Fruit fly (Drosophila melanogaster) whole organism, embryonic: Measurements from ENCODE around the gene Adat1.

Experiments
- BEAF-32 ChIP-seq: fragments of 200-800 bp; sonication (Bioruptor generic); optimal IDR thresholded peaks from 3 replicates; lab custom pipeline; 2017; ENCODE audit warnings: missing biosample characterization, missing genetic modification characterization, mild to moderate bottlenecking, moderate library complexity, missing genetic modification reagents
- Bdp1 ChIP-seq: fragments of 200-800 bp; sonication (Bioruptor generic); optimal IDR thresholded peaks from 3 replicates; lab custom pipeline; 2016; ENCODE audit warnings: missing biosample characterization, missing genetic modification characterization
- CG10267 ChIP-seq: fragments of 200-800 bp; sonication (Bioruptor generic); optimal IDR thresholded peaks from 2 replicates; lab custom pipeline; 2018; ENCODE audit warnings: missing biosample characterization, mild to moderate bottlenecking, missing genetic modification characterization, moderate library complexity
- CG10431 ChIP-seq: fragments of 200-800 bp; sonication (Bioruptor generic); optimal IDR thresholded peaks from 3 replicates; lab custom pipeline; 2018; ENCODE audit warnings: missing biosample characterization, mild to moderate bottlenecking, missing genetic modification characterization
- CG13287 ChIP-seq: fragments of 200-800 bp; sonication (Bioruptor generic); IDR thresholded peaks from 2 replicates; pipeline ENCODE4 v1.3.6; 2022; ENCODE audit warnings: missing biosample characterization, missing genetic modification characterization; ENCODE audit not compliant: partially characterized antibody
- CG13624 ChIP-seq: fragments of 200-800 bp; sonication (Bioruptor generic); optimal IDR thresholded peaks from 2 replicates; lab custom pipeline; 2016; ENCODE audit warnings: missing biosample characterization, missing genetic modification characterization
- CG15514 ChIP-seq: fragments of 200-800 bp; sonication (Bioruptor generic); optimal IDR thresholded peaks from 3 replicates; lab custom pipeline; 2017; ENCODE audit warnings: missing biosample characterization, missing genetic modification characterization, mild to moderate bottlenecking, moderate library complexity, missing genetic modification reagents
- CG16813 ChIP-seq: fragments of 200-800 bp; sonication (Bioruptor generic); IDR thresholded peaks from 3 replicates; pipeline ENCODE4 v1.3.6; 2022; ENCODE audit warnings: missing biosample characterization, missing genetic modification characterization; ENCODE audit not compliant: partially characterized antibody
- CG2116 ChIP-seq: fragments of 200-800 bp; sonication (Bioruptor generic); optimal IDR thresholded peaks from 3 replicates; lab custom pipeline; 2018; ENCODE audit warnings: missing biosample characterization, mild to moderate bottlenecking, missing genetic modification characterization
- CG31388 ChIP-seq: fragments of 200-800 bp; sonication (Bioruptor generic); optimal IDR thresholded peaks from 2 replicates; lab custom pipeline; 2016; ENCODE audit warnings: missing biosample characterization, missing genetic modification characterization
- CG3163 ChIP-seq: fragments of 200-800 bp; sonication (Bioruptor generic); optimal IDR thresholded peaks from 3 replicates; lab custom pipeline; 2016; ENCODE audit warnings: missing biosample characterization, missing genetic modification characterization
- CG34422 ChIP-seq: fragments of 200-800 bp; sonication (Bioruptor generic); IDR thresholded peaks from 3 replicates; pipeline ENCODE4 v1.3.6; 2022; ENCODE audit warnings: missing biosample characterization, missing genetic modification characterization
- CG6791 ChIP-seq: fragments of 200-800 bp; sonication (Bioruptor generic); IDR thresholded peaks from 3 replicates; pipeline ENCODE4 v1.3.6; 2022; ENCODE audit warnings: missing biosample characterization, missing genetic modification characterization; ENCODE audit not compliant: partially characterized antibody
- CG7963 ChIP-seq: fragments of 200-800 bp; sonication (Bioruptor generic); IDR thresholded peaks from 3 replicates; pipeline ENCODE4 v1.3.6; 2022; ENCODE audit warnings: missing biosample characterization, missing genetic modification characterization; ENCODE audit not compliant: partially characterized antibody
- CG7987 ChIP-seq: fragments of 200-800 bp; sonication (Bioruptor generic); optimal IDR thresholded peaks from 2 replicates; lab custom pipeline; 2018; ENCODE audit warnings: missing biosample characterization, mild to moderate bottlenecking, missing genetic modification characterization, moderate library complexity
- D ChIP-seq, 2 experiments: fragments of 200-800 bp in 1 of 2; fragments of >200 bp in 1 of 2; sonication (Bioruptor generic) in 1 of 2; optimal IDR thresholded peaks; 2 replicates in 1 of 2; 3 replicates in 1 of 2; lab custom pipeline; 2017; ENCODE audit warnings: mild to moderate bottlenecking in 1 of 2, missing biosample characterization in 1 of 2, missing genetic modification characterization in 1 of 2, missing genetic modification reagents in 1 of 2
- Dip3 ChIP-seq: fragments of 200-800 bp; sonication (Bioruptor generic); optimal IDR thresholded peaks from 3 replicates; lab custom pipeline; 2016; ENCODE audit warnings: missing biosample characterization, missing genetic modification characterization
- Dll ChIP-seq: fragments of 200-800 bp; sonication (Bioruptor generic); IDR thresholded peaks from 4 replicates; pipeline ENCODE4 v1.3.6; 2022; ENCODE audit warnings: missing biosample characterization, missing genetic modification characterization; ENCODE audit not compliant: partially characterized antibody
- Dref ChIP-seq: fragments of 200-800 bp; sonication (Bioruptor generic); IDR thresholded peaks from 2 replicates; pipeline ENCODE4 v1.3.6; 2022; ENCODE audit warnings: missing biosample characterization, missing genetic modification characterization
- HLH4C ChIP-seq: fragments of 200-800 bp; sonication (Bioruptor generic); IDR thresholded peaks from 3 replicates; pipeline ENCODE4 v1.3.6; 2022; ENCODE audit warnings: missing biosample characterization, missing genetic modification characterization; ENCODE audit not compliant: partially characterized antibody
- Jarid2 ChIP-seq: fragments of 200-800 bp; sonication (Bioruptor generic); optimal IDR thresholded peaks from 3 replicates; lab custom pipeline; 2017; ENCODE audit warnings: mild to moderate bottlenecking, missing biosample characterization, missing genetic modification reagents, missing genetic modification characterization
- Lhr ChIP-seq: fragments of 200-800 bp; sonication (Bioruptor generic); optimal IDR thresholded peaks from 3 replicates; lab custom pipeline; 2017; ENCODE audit warnings: mild to moderate bottlenecking, missing biosample characterization, missing genetic modification reagents, missing genetic modification characterization
- Opbp ChIP-seq: fragments of 200-800 bp; sonication (Bioruptor generic); IDR thresholded peaks from 3 replicates; pipeline ENCODE4 v1.3.6; 2022; ENCODE audit warnings: missing biosample characterization, missing genetic modification characterization; ENCODE audit not compliant: partially characterized antibody
- Sin3A ChIP-seq: fragments of >200 bp; optimal IDR thresholded peaks from 2 replicates; lab custom pipeline; 2018
- Six4 ChIP-seq: fragments of 200-800 bp; sonication (Bioruptor generic); optimal IDR thresholded peaks from 2 replicates; lab custom pipeline; 2016; ENCODE audit warnings: missing biosample characterization, missing genetic modification characterization
- abd-A ChIP-seq: fragments of 200-800 bp; sonication (Bioruptor generic); optimal IDR thresholded peaks from 3 replicates; lab custom pipeline; 2019; ENCODE audit warnings: missing biosample characterization, mild to moderate bottlenecking, missing genetic modification characterization, moderate library complexity
- cad ChIP-seq: fragments of >200 bp; optimal IDR thresholded peaks from 2 replicates; lab custom pipeline; 2017; ENCODE audit warnings: missing biosample characterization, missing genetic modification characterization
- chinmo ChIP-seq: fragments of 200-800 bp; sonication (Bioruptor generic); IDR thresholded peaks from 4 replicates; pipeline ENCODE4 v1.3.6; 2022; ENCODE audit warnings: missing biosample characterization, missing genetic modification characterization; ENCODE audit not compliant: partially characterized antibody
- eyg ChIP-seq: fragments of 200-800 bp; sonication (Bioruptor generic); optimal IDR thresholded peaks from 3 replicates; lab custom pipeline; 2016; ENCODE audit warnings: missing biosample characterization, missing genetic modification characterization
- gfzf ChIP-seq: fragments of 200-800 bp; sonication (Bioruptor generic); optimal IDR thresholded peaks from 2 replicates; lab custom pipeline; 2016; ENCODE audit warnings: missing biosample characterization, mild to moderate bottlenecking, missing genetic modification characterization, moderate library complexity
- hb ChIP-seq: fragments of 200-800 bp; sonication (Bioruptor generic); IDR thresholded peaks from 3 replicates; pipeline ENCODE4 v1.3.6; 2022; ENCODE audit warnings: missing biosample characterization, missing genetic modification characterization; ENCODE audit not compliant: partially characterized antibody
- knrl ChIP-seq: fragments of 200-800 bp; sonication (Bioruptor generic); IDR thresholded peaks from 3 replicates; pipeline ENCODE4 v1.3.6; 2022; ENCODE audit warnings: missing biosample characterization, missing genetic modification characterization; ENCODE audit not compliant: partially characterized antibody
- odd ChIP-seq: fragments of 200-800 bp; sonication (Bioruptor generic); optimal IDR thresholded peaks from 2 replicates; lab custom pipeline; 2017; ENCODE audit warnings: missing biosample characterization, mild to moderate bottlenecking, missing genetic modification characterization
- stwl ChIP-seq: fragments of 200-800 bp; sonication (Bioruptor generic); optimal IDR thresholded peaks from 3 replicates; lab custom pipeline; 2018; ENCODE audit warnings: missing biosample characterization, mild to moderate bottlenecking, missing genetic modification characterization, moderate library complexity
- trem ChIP-seq: fragments of 200-800 bp; optimal IDR thresholded peaks from 3 replicates; lab custom pipeline; 2019; ENCODE audit warnings: missing biosample characterization, mild to moderate bottlenecking, missing genetic modification characterization, moderate library complexity
- unc-4 ChIP-seq: fragments of 200-800 bp; sonication (Bioruptor generic); IDR thresholded peaks from 2 replicates; pipeline ENCODE4 v1.3.6; 2022; ENCODE audit warnings: missing biosample characterization, missing genetic modification characterization; ENCODE audit not compliant: partially characterized antibody
- zen ChIP-seq: fragments of 200-800 bp; sonication (Bioruptor generic); optimal IDR thresholded peaks from 3 replicates; lab custom pipeline; 2018; ENCODE audit warnings: missing biosample characterization, mild to moderate bottlenecking, missing genetic modification characterization, moderate library complexity

Gene Adat1

DNA sequence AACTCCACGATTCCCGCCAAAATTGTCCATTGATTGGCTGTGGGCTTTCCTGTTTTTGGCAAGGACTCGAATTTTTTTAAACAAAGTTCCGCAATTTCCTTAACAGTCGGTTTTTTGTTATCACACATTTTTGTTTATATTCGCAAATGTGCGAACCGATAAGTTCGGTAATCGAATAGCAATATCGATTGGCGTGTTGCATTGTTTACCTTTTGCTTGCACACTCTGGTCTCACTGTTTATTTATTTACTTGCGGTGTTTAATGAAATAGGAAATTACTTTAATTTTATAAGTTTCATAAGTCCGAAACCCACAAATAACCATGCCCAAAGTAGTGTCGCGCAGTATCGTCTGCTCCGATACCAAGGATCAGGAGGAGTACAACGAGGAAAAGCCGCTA is at the start of gene Adat1, which contains the start of gene CG16865 (continued):
- peak; percentile 58 for TF ChIP-seq CG15514 (GFP tag; lab: Kevin White, UChicago)
- TF ChIP-seq CG34422: peak; percentile 72; the same call in 1 of the 3 replicates
- peak; percentile 80 for TF ChIP-seq Dref (GFP tag; lab: Robert Waterston, UW)
- TF ChIP-seq odd (GFP tag; lab: Kevin White, UChicago): no peak
- no peak for TF ChIP-seq CG31388
- peak; percentile 6 for TF ChIP-seq CG7987 (GFP tag; lab: Kevin White, UChicago)
- TF ChIP-seq Sin3A: peak; percentile 35
- TF ChIP-seq eyg (GFP tag; lab: Kevin White, UChicago): no peak
- TF ChIP-seq gfzf: peak; percentile 76
- TF ChIP-seq CG6791 (GFP tag; lab: Robert Waterston, UW): peak; percentile 48; the same call in 2 of the 3 replicates
- TF ChIP-seq BEAF-32: peak; percentile 53
- peak; percentile 23 for TF ChIP-seq CG10267
- TF ChIP-seq CG10431 (GFP tag; lab: Kevin White, UChicago): no peak
- TF ChIP-seq knrl (GFP tag; lab: Robert Waterston, UW): 0 out of 3 replicates have a peak, but pooled peaks have one; percentile 15
- peak; percentile 59 for TF ChIP-seq CG2116 (GFP tag; lab: Kevin White, UChicago)
- TF ChIP-seq Lhr: peak; percentile 14
- TF ChIP-seq Bdp1 (GFP tag; lab: Kevin White, UChicago): no peak
- peak; percentile 72; the same call in 3 of the 4 replicates for TF ChIP-seq Dll
- peak; percentile 56; the same call in 1 of the 3 replicates for TF ChIP-seq CG7963 (GFP tag; lab: Robert Waterston, UW)
- peak; percentile 38; the same call in 1 of the 3 replicates for TF ChIP-seq HLH4C (GFP tag; lab: Robert Waterston, UW)
- 0 out of 3 replicates have a peak, but pooled peaks have one; percentile 31 for TF ChIP-seq Opbp (GFP tag; lab: Robert Waterston, UW)
- TF ChIP-seq Jarid2 (GFP tag; lab: Kevin White, UChicago): no peak
- peak; percentile 54; the same call in 2 of the 3 replicates for TF ChIP-seq CG16813
- TF ChIP-seq unc-4: peak; percentile 62
- peak; percentile 87 for TF ChIP-seq stwl (tag; lab: Kevin White, UChicago)
- TF ChIP-seq hb: no peak
- 0 out of 4 replicates have a peak, but pooled peaks have one; percentile 66 for TF ChIP-seq chinmo (GFP tag; lab: Robert Waterston, UW)
- TF ChIP-seq CG13287 (GFP tag; lab: Robert Waterston, UW): peak; percentile 72
- peak; percentile 36 for TF ChIP-seq trem (tag; lab: Kevin White, UChicago)
- TF ChIP-seq CG13624 (GFP tag; lab: Kevin White, UChicago): peak; percentile 12

DNA sequence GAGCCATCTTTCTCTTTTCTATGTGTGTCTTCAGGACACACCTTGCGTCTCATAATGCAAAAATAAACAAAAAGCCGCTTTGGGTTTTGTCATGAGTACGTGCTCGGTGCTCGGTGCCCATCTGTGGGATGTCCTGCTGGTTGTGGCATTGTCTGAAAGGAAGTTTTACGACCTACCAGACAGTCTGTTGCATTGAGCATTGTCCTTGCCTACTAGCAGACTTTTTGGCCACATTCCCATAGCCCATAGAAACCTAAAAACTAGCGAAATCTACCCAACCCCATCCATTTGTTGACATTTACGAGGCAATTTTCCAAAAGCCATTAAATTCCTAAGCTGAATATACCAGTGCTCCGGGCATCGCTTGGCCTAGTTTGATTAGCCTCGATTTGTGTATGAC is 39.8 kb upstream of the Adat1 start:
- no peak for TF ChIP-seq abd-A (tag; lab: Kevin White, UChicago)
- TF ChIP-seq Six4 (GFP tag; lab: Kevin White, UChicago): no peak
- TF ChIP-seq cad (GFP tag; lab: Kevin White, UChicago): peak; percentile 81
- no peak for TF ChIP-seq Dip3 (GFP tag; lab: Kevin White, UChicago)
- peak; percentile 87 for TF ChIP-seq D (optimal IDR thresholded peaks at IDR 0.05; lab: Kevin White, UChicago)
- no peak for TF ChIP-seq D (GFP tag; optimal IDR thresholded peaks at IDR 0.05; lab: Kevin White, UChicago)
- TF ChIP-seq zen: peak; percentile 66
- TF ChIP-seq CG3163 (GFP tag; lab: Kevin White, UChicago): no peak
